Worm (Caenorhabditis elegans) whole organism, L1 larva: ENCODE data around the gene nhr-271.
A peak's percentile ranks its signal among the peaks of the same experiment; 100 is the strongest.

Experiments
- C04F5.9 ChIP-seq: sonication (generic microtip); optimal IDR thresholded peaks from 2 replicates; lab custom pipeline; 2016; ENCODE audit warnings: missing genetic modification characterization, missing compliant biosample characterization
- aha-1 ChIP-seq: fragments of 150-350 bp; optimal IDR thresholded peaks from 2 replicates; lab custom pipeline; 2014; ENCODE audit warnings: missing biosample characterization, missing genetic modification characterization
- ceh-63 ChIP-seq: fragments of 200-800 bp; sonication (Bioruptor generic); optimal IDR thresholded peaks from 2 replicates; lab custom pipeline; 2018; ENCODE audit warnings: mild to moderate bottlenecking, missing genetic modification characterization, missing compliant biosample characterization
- ces-1 ChIP-seq: fragments of 150-350 bp; optimal IDR thresholded peaks from 2 replicates; lab custom pipeline; 2014; ENCODE audit warnings: missing biosample characterization, missing genetic modification reagents, missing genetic modification characterization
- efl-1 ChIP-seq, 4 experiments: fragments of 150-350 bp; optimal IDR thresholded peaks in 3 of 4; peaks in 1 of 4; 1 replicate in 1 of 4; 2 replicates in 3 of 4; lab custom pipeline; 2014; ENCODE audit warnings: missing biosample characterization in 2 of 4, missing genetic modification characterization in 2 of 4, missing genetic modification reagents in 2 of 4
- efl-3 ChIP-seq: fragments of 200-800 bp; sonication (Bioruptor generic); optimal IDR thresholded peaks from 2 replicates; lab custom pipeline; 2018; ENCODE audit warnings: mild to moderate bottlenecking, missing genetic modification characterization, missing compliant biosample characterization
- egl-27 ChIP-seq, 2 experiments: fragments of 150-350 bp in 1 of 2; sonication (generic microtip); optimal IDR thresholded peaks; 3 replicates each; lab custom pipeline; 2017 to 2018; ENCODE audit warnings: missing biosample characterization in 2 of 2, missing genetic modification characterization in 2 of 2, missing genetic modification reagents in 2 of 2
- elt-2 ChIP-seq: sonication (generic microtip); optimal IDR thresholded peaks from 2 replicates; lab custom pipeline; 2016; ENCODE audit warnings: missing genetic modification characterization, mild to moderate bottlenecking, inconsistent platforms, missing compliant biosample characterization, missing genetic modification reagents
- fkh-4 ChIP-seq: sonication (generic microtip); optimal IDR thresholded peaks from 2 replicates; lab custom pipeline; 2016; ENCODE audit warnings: missing compliant biosample characterization, missing genetic modification characterization, borderline replicate concordance
- hlh-4 ChIP-seq: sonication (generic microtip); optimal IDR thresholded peaks from 2 replicates; lab custom pipeline; 2016; ENCODE audit warnings: mild to moderate bottlenecking, missing genetic modification characterization, missing compliant biosample characterization
- isw-1 ChIP-seq: fragments of 200-800 bp; sonication (Bioruptor generic); IDR thresholded peaks from 2 replicates; pipeline ENCODE4 v1.3.6; 2022; ENCODE audit warnings: missing genetic modification characterization, missing compliant biosample characterization
- jun-1 ChIP-seq: fragments of 150-350 bp; optimal IDR thresholded peaks from 2 replicates; lab custom pipeline; 2014; ENCODE audit warnings: missing biosample characterization, missing genetic modification reagents, missing genetic modification characterization
- lin-13 ChIP-seq: fragments of 150-350 bp; optimal IDR thresholded peaks from 2 replicates; lab custom pipeline; 2014; ENCODE audit warnings: missing biosample characterization, missing genetic modification reagents, missing genetic modification characterization
- lin-14 ChIP-seq: fragments of 200-800 bp; sonication (Bioruptor generic); optimal IDR thresholded peaks from 2 replicates; lab custom pipeline; 2018; ENCODE audit warnings: mild to moderate bottlenecking, missing genetic modification characterization, moderate library complexity, missing compliant biosample characterization
- lir-3 ChIP-seq: sonication (generic microtip); optimal IDR thresholded peaks from 2 replicates; lab custom pipeline; 2016; ENCODE audit warnings: mild to moderate bottlenecking, missing genetic modification characterization, moderate library complexity, missing compliant biosample characterization; ENCODE audit not compliant: poor library complexity
- lsy-2 ChIP-seq, 2 experiments: fragments of 150-350 bp; optimal IDR thresholded peaks; 2 replicates each; lab custom pipeline; 2014; ENCODE audit warnings: missing biosample characterization in 2 of 2, missing genetic modification characterization in 2 of 2
- nhr-20 ChIP-seq: sonication (generic microtip); optimal IDR thresholded peaks from 2 replicates; lab custom pipeline; 2016; ENCODE audit warnings: mild to moderate bottlenecking, missing genetic modification characterization, missing compliant biosample characterization
- nhr-237 ChIP-seq: fragments of 150-350 bp; optimal IDR thresholded peaks from 2 replicates; lab custom pipeline; 2014; ENCODE audit warnings: missing biosample characterization, missing genetic modification characterization
- nhr-47 ChIP-seq: sonication (generic microtip); optimal IDR thresholded peaks from 2 replicates; lab custom pipeline; 2016; ENCODE audit warnings: mild to moderate bottlenecking, missing genetic modification characterization, moderate library complexity, missing compliant biosample characterization
- nhr-71 ChIP-seq: sonication (generic microtip); optimal IDR thresholded peaks from 2 replicates; lab custom pipeline; 2016; ENCODE audit warnings: mild to moderate bottlenecking, missing genetic modification characterization, moderate library complexity, missing compliant biosample characterization
- nhr-84 ChIP-seq: sonication (generic microtip); optimal IDR thresholded peaks from 2 replicates; lab custom pipeline; 2017; ENCODE audit warnings: missing biosample characterization, missing genetic modification characterization
- nhr-85 ChIP-seq: sonication (generic microtip); peaks from one replicate; lab custom pipeline; 2016; ENCODE audit warnings: missing genetic modification characterization, inconsistent platforms, missing compliant biosample characterization
- nhr-90 ChIP-seq: sonication (generic microtip); optimal IDR thresholded peaks from 2 replicates; lab custom pipeline; 2016; ENCODE audit warnings: mild to moderate bottlenecking, missing genetic modification characterization, missing compliant biosample characterization; ENCODE audit not compliant: poor library complexity
- pqm-1 ChIP-seq: sonication (generic microtip); optimal IDR thresholded peaks from 3 replicates; lab custom pipeline; 2017; ENCODE audit warnings: missing biosample characterization, missing genetic modification characterization
- rnt-1 ChIP-seq: sonication (generic microtip); optimal IDR thresholded peaks from 2 replicates; lab custom pipeline; 2016; ENCODE audit warnings: mild to moderate bottlenecking, missing genetic modification characterization, moderate library complexity, missing compliant biosample characterization
- skn-1 ChIP-seq: fragments of 150-350 bp; optimal IDR thresholded peaks from 2 replicates; lab custom pipeline; 2014; ENCODE audit warnings: missing biosample characterization, missing genetic modification characterization
- snpc-4 ChIP-seq: fragments of 150-350 bp; optimal IDR thresholded peaks from 2 replicates; lab custom pipeline; 2014; ENCODE audit warnings: missing biosample characterization, missing genetic modification characterization
- sox-4 ChIP-seq: sonication (generic microtip); optimal IDR thresholded peaks from 2 replicates; lab custom pipeline; 2016; ENCODE audit warnings: missing genetic modification characterization, missing compliant biosample characterization
- sup-37 ChIP-seq: fragments of 200-800 bp; sonication (Bioruptor generic); optimal IDR thresholded peaks from 2 replicates; lab custom pipeline; 2018; ENCODE audit warnings: mild to moderate bottlenecking, missing genetic modification characterization, missing compliant biosample characterization
- swsn-7 ChIP-seq: sonication (generic microtip); optimal IDR thresholded peaks from 2 replicates; lab custom pipeline; 2016; ENCODE audit warnings: missing genetic modification characterization, missing compliant biosample characterization
- tbx-2 ChIP-seq: sonication (generic microtip); optimal IDR thresholded peaks from 2 replicates; lab custom pipeline; 2016; ENCODE audit warnings: missing genetic modification characterization, missing compliant biosample characterization
- unc-130 ChIP-seq: fragments of 150-350 bp; optimal IDR thresholded peaks from 2 replicates; lab custom pipeline; 2017; ENCODE audit warnings: missing biosample characterization, missing genetic modification characterization, inconsistent platforms
- xbp-1 ChIP-seq: sonication (generic microtip); optimal IDR thresholded peaks from 2 replicates; lab custom pipeline; 2016; ENCODE audit warnings: missing genetic modification characterization, missing compliant biosample characterization
- zip-4 ChIP-seq: fragments of 200-800 bp; sonication (Bioruptor generic); optimal IDR thresholded peaks from 2 replicates; lab custom pipeline; 2018; ENCODE audit warnings: mild to moderate bottlenecking, missing genetic modification characterization, moderate library complexity, missing compliant biosample characterization
- ztf-4 ChIP-seq: fragments of 150-350 bp; optimal IDR thresholded peaks from 2 replicates; lab custom pipeline; 2014; ENCODE audit warnings: missing biosample characterization, missing genetic modification characterization

Gene nhr-271

DNA sequence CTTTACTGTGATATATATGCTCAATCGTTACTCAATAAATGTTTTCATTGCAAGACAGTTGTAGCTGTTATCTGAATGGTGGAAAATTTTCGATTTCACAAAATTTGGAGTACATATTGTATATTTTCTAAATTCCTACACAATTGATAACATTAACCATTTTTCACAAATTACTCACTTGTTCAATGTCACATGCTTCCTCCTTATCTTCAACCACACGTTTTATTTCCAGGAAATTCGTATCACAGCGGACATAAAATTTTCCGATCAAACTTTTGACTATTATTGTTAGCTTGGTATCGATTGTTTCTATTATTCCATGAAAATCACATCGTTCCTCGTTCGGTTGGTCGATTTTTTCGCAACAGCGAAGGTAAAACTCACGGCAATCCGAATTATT is 28.2 kb upstream of the nhr-271 start:
- TF ChIP-seq lir-3 (tag; lab: Kevin White, UChicago), result no peak
- peak; percentile 42 for TF ChIP-seq jun-1 (tag; lab: Kevin White, UChicago)
- no peak for TF ChIP-seq fkh-4 (tag; lab: Kevin White, UChicago)
- peak; percentile 73 for TF ChIP-seq elt-2

- no peak for TF ChIP-seq snpc-4 (tag; lab: Kevin White, UChicago)
- no peak for TF ChIP-seq isw-1 (GFP tag; lab: Robert Waterston, UW)
- TF ChIP-seq ceh-63 (GFP tag; lab: Kevin White, UChicago), result no peak
- no peak for TF ChIP-seq nhr-84 (tag; lab: Kevin White, UChicago)
- no peak for TF ChIP-seq C04F5.9 (tag; lab: Kevin White, UChicago)
Measured at ce11 chrV:16606313-16606712, 26.0 kb upstream of the nhr-271 start, which contains the start of gene Y32B12C.1. Gene Y32B12C.1 (plus strand): TSS chrV:16606613.

ce11 chrV:16605463-16605862 is 25.1 kb upstream of the nhr-271 start:
- no peak for TF ChIP-seq egl-27 (tag; optimal IDR thresholded peaks at IDR 0.05; lab: Kevin White, UChicago)
- TF ChIP-seq ztf-4 (tag; lab: Kevin White, UChicago), result no peak
- peak; percentile 2 for TF ChIP-seq lin-14 (GFP tag; lab: Kevin White, UChicago)
- no peak for TF ChIP-seq lsy-2 (tag; optimal IDR thresholded peaks at IDR 0.05; lab: Kevin White, UChicago)
- TF ChIP-seq sup-37 (GFP tag; lab: Kevin White, UChicago), result no peak
- TF ChIP-seq efl-1 (optimal IDR thresholded peaks at IDR 0.05; lab: Kevin White, UChicago), result no peak
- TF ChIP-seq efl-1 (GFP tag; optimal IDR thresholded peaks at IDR 0.05 in 1 of 2; lab: Kevin White, UChicago), result peak in 1 of 2 experiments; percentile 42
- TF ChIP-seq nhr-47 (tag; lab: Kevin White, UChicago), result no peak
- TF ChIP-seq hlh-4 (tag; lab: Kevin White, UChicago), result no peak
- no peak for TF ChIP-seq lin-13
- TF ChIP-seq ces-1 (GFP tag; lab: Kevin White, UChicago), result no peak
- no peak for TF ChIP-seq nhr-85
- peak; percentile 37 for TF ChIP-seq elt-2
- TF ChIP-seq unc-130 (tag; lab: Kevin White, UChicago), result no peak
- no peak for TF ChIP-seq pqm-1
- TF ChIP-seq efl-3, result no peak
- no peak for TF ChIP-seq swsn-7 (tag; lab: Kevin White, UChicago)
- no peak for TF ChIP-seq nhr-90 (tag; lab: Kevin White, UChicago)
- TF ChIP-seq, all 84 proteins: peak for 3

- TF ChIP-seq nhr-20 (tag; lab: Kevin White, UChicago) (no peak), nhr-71 (tag; lab: Kevin White, UChicago) (no peak), aha-1 (no peak), lsy-2 (tag; optimal IDR thresholded peaks at IDR 0.05; lab: Kevin White, UChicago) (no peak), egl-27 (tag; optimal IDR thresholded peaks at IDR 0.05; lab: Kevin White, UChicago) (no peak), hlh-4 (tag; lab: Kevin White, UChicago) (no peak), ceh-63 (GFP tag; lab: Kevin White, UChicago) (no peak)
Measured at ce11 chrV:16604301-16604700, 24.0 kb upstream of the nhr-271 start.

ce11 chrV:16603102-16603501 is 22.8 kb upstream of the nhr-271 start, which contains the start of gene T03E6.8:
Gene T03E6.8 (minus strand): TSS chrV:16603202.
- TF ChIP-seq nhr-237 (tag; lab: Kevin White, UChicago), result no peak
- no peak for TF ChIP-seq sox-4 (tag; lab: Kevin White, UChicago)
- TF ChIP-seq skn-1 (tag; lab: Kevin White, UChicago), result no peak
- TF ChIP-seq xbp-1 (tag; lab: Kevin White, UChicago), result no peak
- no peak for TF ChIP-seq rnt-1 (tag; lab: Kevin White, UChicago)
- no peak for TF ChIP-seq zip-4 (GFP tag; lab: Kevin White, UChicago)
- TF ChIP-seq tbx-2 (tag; lab: Kevin White, UChicago), result no peak
- TF ChIP-seq isw-1 (GFP tag; lab: Robert Waterston, UW), result no peak
- no peak for TF ChIP-seq efl-1 (optimal IDR thresholded peaks at IDR 0.05; lab: Kevin White, UChicago)
- TF ChIP-seq efl-1 (GFP tag; optimal IDR thresholded peaks at IDR 0.05 in 1 of 2; lab: Kevin White, UChicago), result peak in 1 of 2 experiments; percentile 3
